Worm (Caenorhabditis elegans) whole organism, L4 larva: ENCODE measurements around the gene eas-1.

Experiments used
- R02D3.7 ChIP-seq: fragments of 150-350 bp; sonication (generic microtip); optimal IDR thresholded peaks from 3 replicates; lab custom pipeline; 2014; ENCODE audit warnings: missing biosample characterization, missing genetic modification characterization
- T26A8.4 ChIP-seq: fragments of 200-800 bp; sonication (Bioruptor generic); IDR thresholded peaks from 2 replicates; pipeline ENCODE4 v1.3.6; 2022; ENCODE audit warnings: missing genetic modification characterization, missing compliant biosample characterization
- Y75B8A.6 ChIP-seq: fragments of 200-800 bp; sonication (Bioruptor generic); IDR thresholded peaks from 2 replicates; pipeline ENCODE4 v1.3.6; 2022; ENCODE audit warnings: missing genetic modification reagents, missing genetic modification characterization, missing compliant biosample characterization
- egl-43 ChIP-seq: fragments of 200-800 bp; sonication (Bioruptor generic); IDR thresholded peaks from 2 replicates; pipeline ENCODE4 v1.3.6; 2022; ENCODE audit warnings: missing genetic modification reagents, missing genetic modification characterization, missing compliant biosample characterization
- lin-38 ChIP-seq: fragments of 200-800 bp; sonication (Bioruptor generic); IDR thresholded peaks from 2 replicates; pipeline ENCODE4 v1.3.6; 2022; ENCODE audit warnings: missing genetic modification reagents, missing genetic modification characterization, missing compliant biosample characterization
- lin-39 ChIP-seq: fragments of 150-350 bp; optimal IDR thresholded peaks from 2 replicates; lab custom pipeline; 2014; ENCODE audit warnings: missing biosample characterization, missing genetic modification reagents, missing genetic modification characterization
- nhr-28 ChIP-seq: fragments of 150-350 bp; optimal IDR thresholded peaks from 2 replicates; lab custom pipeline; 2014; ENCODE audit warnings: missing biosample characterization, missing genetic modification characterization
- nhr-6 ChIP-seq: fragments of 150-350 bp; optimal IDR thresholded peaks from 2 replicates; lab custom pipeline; 2014; ENCODE audit warnings: missing biosample characterization, missing genetic modification characterization
- nhr-76 ChIP-seq: fragments of 150-350 bp; optimal IDR thresholded peaks from 2 replicates; lab custom pipeline; 2014; ENCODE audit warnings: missing biosample characterization, missing genetic modification characterization
- pha-4 ChIP-seq, 2 experiments: fragments of 150-350 bp in 1 of 2; fragments of 200-800 bp in 1 of 2; sonication (Bioruptor generic) in 1 of 2; IDR thresholded peaks in 1 of 2; optimal IDR thresholded peaks in 1 of 2; 2 replicates each; pipeline versions ENCODE4 v1.3.6 to Lab custom; 2014 to 2022; ENCODE audit warnings: missing genetic modification characterization in 2 of 2, missing genetic modification reagents in 2 of 2, missing biosample characterization in 1 of 2, missing compliant biosample characterization in 1 of 2
- pqm-1 ChIP-seq: sonication (generic microtip); optimal IDR thresholded peaks from 2 replicates; lab custom pipeline; 2017; ENCODE audit warnings: missing biosample characterization, missing genetic modification characterization
- skn-1 ChIP-seq: fragments of 150-350 bp; optimal IDR thresholded peaks from 2 replicates; lab custom pipeline; 2014; ENCODE audit warnings: missing biosample characterization, missing genetic modification characterization
- zag-1 ChIP-seq: fragments of 150-350 bp; optimal IDR thresholded peaks from 2 replicates; lab custom pipeline; 2014; ENCODE audit warnings: missing biosample characterization, missing genetic modification characterization
- ztf-7 ChIP-seq: fragments of 150-350 bp; optimal IDR thresholded peaks from 2 replicates; lab custom pipeline; 2014; ENCODE audit warnings: missing biosample characterization, missing genetic modification characterization

DNA sequence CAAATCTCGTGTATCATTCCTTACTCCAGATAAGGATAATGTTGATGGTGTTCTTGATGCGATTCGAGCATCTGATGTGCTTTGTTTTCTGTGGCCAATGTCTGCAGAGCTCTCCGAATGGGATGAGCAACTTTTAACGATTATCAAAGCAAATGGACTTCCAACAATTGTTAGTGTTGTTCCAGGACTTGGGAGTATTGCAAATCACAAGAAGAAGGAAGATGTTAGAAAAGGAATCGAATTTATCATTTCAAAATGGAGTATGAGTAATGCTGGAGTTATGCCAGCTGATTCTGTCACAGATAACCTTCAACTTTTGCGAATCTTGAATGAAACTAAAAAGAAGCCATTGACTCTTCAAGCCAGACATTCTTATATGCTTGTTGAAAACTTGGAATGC, 29.4 kb upstream of the eas-1 start:
- no peak for TF ChIP-seq T26A8.4 (GFP tag; lab: Robert Waterston, UW)
- no peak for TF ChIP-seq zag-1 (tag; lab: Kevin White, UChicago)
- no peak for TF ChIP-seq pha-4 (GFP tag; IDR thresholded peaks at IDR 0.05; lab: Robert Waterston, UW)
- no peak for TF ChIP-seq pha-4 (tag; optimal IDR thresholded peaks at IDR 0.05; lab: Kevin White, UChicago)
- TF ChIP-seq R02D3.7, result no peak
- no peak for TF ChIP-seq pqm-1 (tag; lab: Kevin White, UChicago)
- TF ChIP-seq egl-43 (GFP tag; lab: Robert Waterston, UW), result no peak
- TF ChIP-seq skn-1 (tag; lab: Kevin White, UChicago), result no peak
- TF ChIP-seq lin-39 (tag; lab: Kevin White, UChicago), result no peak
- TF ChIP-seq lin-38 (GFP tag; lab: Robert Waterston, UW), result no peak
- no peak for TF ChIP-seq nhr-6 (tag; lab: Kevin White, UChicago)
- TF ChIP-seq nhr-76, result no peak
- no peak for TF ChIP-seq ztf-7 (tag; lab: Kevin White, UChicago)
- no peak for TF ChIP-seq Y75B8A.6 (GFP tag; lab: Robert Waterston, UW)
- TF ChIP-seq nhr-28, result no peak
